Fruit fly (Drosophila melanogaster): ENCODE results near the gene CrebA.

Gene CrebA

dm6 chr3L:15537916-15538581 lies 2.9 kb downstream of the CrebA start (continued):
- peak; percentile 66 for TF ChIP-seq CG18619 (GFP tag; optimal IDR thresholded peaks at IDR 0.05)
- no peak for TF ChIP-seq sr (GFP tag; IDR thresholded peaks at IDR 0.05)
- peak; percentile 28; the same call in 2 of the 3 replicates for TF ChIP-seq Dbx (GFP tag; IDR thresholded peaks at IDR 0.05)
- peak; percentile 62 for TF ChIP-seq CG13296 (GFP tag; optimal IDR thresholded peaks at IDR 0.05)
- peak; percentile 4 for TF ChIP-seq D19B (GFP tag; optimal IDR thresholded peaks at IDR 0.05)
- no peak for TF ChIP-seq dan (GFP tag; IDR thresholded peaks at IDR 0.05)
- peak; percentile 50 for TF ChIP-seq CG1233 (GFP tag; optimal IDR thresholded peaks at IDR 0.05)
- no peak for TF ChIP-seq CG11560 (tag; IDR thresholded peaks at IDR 0.05)
- TF ChIP-seq crc (GFP tag; optimal IDR thresholded peaks at IDR 0.05): peak; percentile 8
- TF ChIP-seq Fer3 (tag; optimal IDR thresholded peaks at IDR 0.05): peak; percentile 54
- peak; percentile 1 for TF ChIP-seq Usf (GFP tag; optimal IDR thresholded peaks at IDR 0.05)
- TF ChIP-seq Spps (tag; optimal IDR thresholded peaks at IDR 0.05): peak; percentile 35
- peak in 1 of 2 experiments; percentile 80 for TF ChIP-seq bsh (GFP tag; optimal IDR thresholded peaks at IDR 0.05)
- TF ChIP-seq ewg (GFP tag; optimal IDR thresholded peaks at IDR 0.05): peak; percentile 50
- no peak for TF ChIP-seq Ets97D (GFP tag; optimal IDR thresholded peaks at IDR 0.05)
- TF ChIP-seq Kr (GFP tag; optimal IDR thresholded peaks at IDR 0.05): no peak
- TF ChIP-seq CG10462 (GFP tag; optimal IDR thresholded peaks at IDR 0.05): peak; percentile 35
- peak; percentile 48 for TF ChIP-seq tin (GFP tag; optimal IDR thresholded peaks at IDR 0.05)
- peak; percentile 75 for TF ChIP-seq Sox100B (GFP tag; optimal IDR thresholded peaks at IDR 0.05)
- TF ChIP-seq cg (GFP tag; optimal IDR thresholded peaks at IDR 0.05): no peak
- no peak for TF ChIP-seq caup (GFP tag; optimal IDR thresholded peaks at IDR 0.05; ENCODE audit: severe bottlenecking)
- TF ChIP-seq Oli (tag; optimal IDR thresholded peaks at IDR 0.05): peak; percentile 78
- TF ChIP-seq usp (GFP tag; optimal IDR thresholded peaks at IDR 0.05): no peak
- TF ChIP-seq CG10565 (GFP tag; optimal IDR thresholded peaks at IDR 0.05): no peak
- peak; percentile 63 for TF ChIP-seq lilli (GFP tag; optimal IDR thresholded peaks at IDR 0.05)
- TF ChIP-seq HLH3B (GFP tag; IDR thresholded peaks at IDR 0.05): peak; percentile 23; the same call in 1 of the 2 replicates
- peak; percentile 80 for TF ChIP-seq CG31441 (GFP tag; IDR thresholded peaks at IDR 0.05)
- TF ChIP-seq NK7.1 (GFP tag; optimal IDR thresholded peaks at IDR 0.05): peak; percentile 15
- peak; percentile 9 for TF ChIP-seq dm (GFP tag; optimal IDR thresholded peaks at IDR 0.05)
- TF ChIP-seq Eip74EF (GFP tag; optimal IDR thresholded peaks at IDR 0.05): peak in 1 of 2 experiments; percentile 78
- TF ChIP-seq CG14050 (GFP tag; IDR thresholded peaks at IDR 0.05): no peak
- TF ChIP-seq Meics (GFP tag; optimal IDR thresholded peaks at IDR 0.05): peak; percentile 66
- peak; percentile 1 for TF ChIP-seq btn (GFP tag; optimal IDR thresholded peaks at IDR 0.05)
- peak; percentile 24 for TF ChIP-seq CG12942 (GFP tag; optimal IDR thresholded peaks at IDR 0.05)
- peak; percentile 55 for TF ChIP-seq CG5180 (GFP tag; optimal IDR thresholded peaks at IDR 0.05)
- peak; percentile 80 for TF ChIP-seq CG2712 (tag; optimal IDR thresholded peaks at IDR 0.05)
- 0 out of 2 replicates have a peak, but pooled peaks have one; percentile 16 for TF ChIP-seq toy (GFP tag; IDR thresholded peaks at IDR 0.05)
- TF ChIP-seq lov (optimal IDR thresholded peaks at IDR 0.05): no peak
- TF ChIP-seq lov (GFP tag; IDR thresholded peaks at IDR 0.05): no peak
- peak; percentile 65 for TF ChIP-seq odd (GFP tag; optimal IDR thresholded peaks at IDR 0.05)
- TF ChIP-seq hkb (optimal IDR thresholded peaks at IDR 0.05): no peak
- TF ChIP-seq hkb (GFP tag; IDR thresholded peaks at IDR 0.05): 0 out of 2 replicates have a peak, but pooled peaks have one; percentile 54
- TF ChIP-seq fd3F (GFP tag; optimal IDR thresholded peaks at IDR 0.05): peak; percentile 7
- TF ChIP-seq Mad (GFP tag; optimal IDR thresholded peaks at IDR 0.05): peak; percentile 1
- TF ChIP-seq row (GFP tag; IDR thresholded peaks at IDR 0.05): peak; percentile 67
- peak; percentile 70 for TF ChIP-seq CG9437 (GFP tag; optimal IDR thresholded peaks at IDR 0.05)
- no peak for TF ChIP-seq Dll (GFP tag; IDR thresholded peaks at IDR 0.05; ENCODE audit: partially characterized antibody)
- TF ChIP-seq nom (GFP tag; optimal IDR thresholded peaks at IDR 0.05): no peak
- no peak for TF ChIP-seq CG9876 (GFP tag; optimal IDR thresholded peaks at IDR 0.05)
- TF ChIP-seq ATbp (GFP tag; optimal IDR thresholded peaks at IDR 0.05): peak; percentile 54

Data from whole organism, embryonic.